Worm (Caenorhabditis elegans): ENCODE results near the gene srh-37.
A peak's percentile ranks its signal among the peaks of the same experiment; 100 is the strongest.

Gene srh-37

DNA sequence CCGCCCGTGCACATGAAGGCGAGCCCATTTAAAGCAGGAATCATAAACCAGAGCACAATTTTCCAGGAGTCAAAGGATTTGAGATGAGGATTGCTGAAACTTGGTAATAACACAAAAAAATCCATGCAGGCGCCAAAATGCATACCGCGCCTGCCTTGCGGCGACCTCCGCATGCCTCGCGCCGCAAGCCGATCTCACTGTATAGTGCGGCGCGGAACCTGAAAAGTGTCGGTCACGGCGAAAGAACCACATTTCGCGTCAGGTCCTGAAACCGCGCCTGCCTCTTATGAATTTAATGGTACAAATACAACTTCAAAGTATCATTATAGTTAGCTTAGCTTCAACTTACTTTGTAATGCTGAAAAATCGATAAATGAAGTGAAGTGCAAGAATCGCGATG, 11.8 kb downstream of the srh-37 start:
- no peak for TF ChIP-seq nhr-76 (tag; optimal IDR thresholded peaks at IDR 0.05)

DNA sequence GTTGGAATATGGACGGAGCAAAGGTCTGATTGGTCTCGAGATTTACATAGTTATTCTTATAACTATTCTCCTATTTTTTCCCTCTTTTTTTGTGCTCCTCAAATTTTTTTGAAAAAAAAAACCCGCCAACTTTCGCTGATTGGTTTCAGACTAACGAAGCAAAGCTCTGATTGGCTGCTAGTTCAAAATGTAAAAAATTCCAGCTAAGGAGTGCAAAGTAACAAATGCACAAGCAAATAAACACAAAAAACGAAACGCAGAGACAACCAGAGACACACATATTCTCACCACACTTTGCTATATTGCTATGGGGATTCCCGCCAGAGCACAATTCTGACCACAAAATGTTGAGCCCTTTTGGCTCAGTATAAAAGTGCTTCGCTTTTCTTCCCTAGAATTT, 14.9 kb downstream of the srh-37 start, which contains the start of gene T01G6.1:
TSS of gene T01G6.1 (plus strand) at position 301 of the 400 bp plus-strand sequence.
- TF ChIP-seq egl-27 (tag; optimal IDR thresholded peaks at IDR 0.05) (no peak), nhr-11 (tag; optimal IDR thresholded peaks at IDR 0.05) (no peak), ceh-9 (tag; optimal IDR thresholded peaks at IDR 0.05) (no peak), nhr-43 (tag; optimal IDR thresholded peaks at IDR 0.05; ENCODE audit: poor library complexity, severe bottlenecking) (no peak), pqm-1 (tag; optimal IDR thresholded peaks at IDR 0.05) (no peak)

DNA sequence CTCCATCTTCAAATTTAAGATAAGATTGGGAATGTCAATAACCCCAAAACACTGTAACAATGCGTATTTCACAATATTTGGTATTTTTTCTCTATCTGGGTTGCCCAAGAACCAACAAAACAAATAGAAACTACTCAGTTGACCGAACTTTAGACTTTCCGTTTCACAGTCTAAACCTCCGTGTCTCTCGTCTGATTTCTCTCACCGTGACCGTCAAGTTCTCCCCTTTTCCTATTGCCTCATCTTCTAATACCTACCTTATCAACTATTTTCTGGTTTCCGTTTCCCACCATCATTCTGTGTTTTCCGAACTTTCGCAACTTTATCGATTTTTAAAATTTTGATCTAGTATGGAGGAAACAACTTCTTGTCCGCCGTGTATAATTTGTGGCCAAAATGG, 18.0 kb downstream of the srh-37 start, which contains the start of gene nhr-131:
TSS of gene nhr-131 (plus strand) at position 87 of the 400 bp plus-strand sequence.
- no peak for TF ChIP-seq nhr-76 (tag; optimal IDR thresholded peaks at IDR 0.05)
- peak; percentile 66 for TF ChIP-seq ceh-28 (tag; optimal IDR thresholded peaks at IDR 0.05)
- no peak for TF ChIP-seq egl-27 (tag; optimal IDR thresholded peaks at IDR 0.05)
- TF ChIP-seq nfya-1 (tag; optimal IDR thresholded peaks at IDR 0.05; ENCODE audit: insufficient read depth) = no peak
- TF ChIP-seq elt-2 (tag; optimal IDR thresholded peaks at IDR 0.05) = peak; percentile 70
- no peak for TF ChIP-seq hmg-11 (tag; optimal IDR thresholded peaks at IDR 0.05)
- no peak for TF ChIP-seq elt-1 (tag; optimal IDR thresholded peaks at IDR 0.05)
- no peak for TF ChIP-seq nhr-67 (tag; optimal IDR thresholded peaks at IDR 0.05)
- no peak for TF ChIP-seq mdl-1 (tag; optimal IDR thresholded peaks at IDR 0.05)
- TF ChIP-seq lin-39 (tag; optimal IDR thresholded peaks at IDR 0.05) = no peak
- no peak for TF ChIP-seq tbx-2 (tag; optimal IDR thresholded peaks at IDR 0.05)
- TF ChIP-seq R02D3.7 (tag; optimal IDR thresholded peaks at IDR 0.05) = no peak
- TF ChIP-seq nhr-11 (tag; optimal IDR thresholded peaks at IDR 0.05) = no peak
- TF ChIP-seq elt-3 (tag; optimal IDR thresholded peaks at IDR 0.05) = peak in 2 of 3 experiments; percentile 33 to 43
- no peak for TF ChIP-seq lin-15B (tag; optimal IDR thresholded peaks at IDR 0.05)
- no peak for TF ChIP-seq fkh-10 (GFP tag; optimal IDR thresholded peaks at IDR 0.05)
- TF ChIP-seq fos-1 (tag; optimal IDR thresholded peaks at IDR 0.05) = no peak
- TF ChIP-seq fkh-2 (tag; optimal IDR thresholded peaks at IDR 0.05) = no peak
- no peak for TF ChIP-seq snpc-4 (tag; optimal IDR thresholded peaks at IDR 0.05)
- TF ChIP-seq nhr-25 (tag; optimal IDR thresholded peaks at IDR 0.05) = no peak
- TF ChIP-seq pha-4 (tag; optimal IDR thresholded peaks at IDR 0.05) = peak; percentile 47
- no peak for TF ChIP-seq lsy-12 (tag; optimal IDR thresholded peaks at IDR 0.05)
- TF ChIP-seq unc-62 (GFP tag; optimal IDR thresholded peaks at IDR 0.05) = no peak
- TF ChIP-seq ceh-16 (tag; optimal IDR thresholded peaks at IDR 0.05) = no peak
- TF ChIP-seq unc-39 (tag; optimal IDR thresholded peaks at IDR 0.05) = no peak
- peak; percentile 30 for TF ChIP-seq nhr-23 (tag; optimal IDR thresholded peaks at IDR 0.05)
- TF ChIP-seq nhr-28 (tag; optimal IDR thresholded peaks at IDR 0.05) = no peak
- no peak for TF ChIP-seq nhr-77 (tag; optimal IDR thresholded peaks at IDR 0.05)
- TF ChIP-seq pqm-1 (tag; optimal IDR thresholded peaks at IDR 0.05) = peak; percentile 30
- TF ChIP-seq ceh-82 (tag; optimal IDR thresholded peaks at IDR 0.05) = no peak
- TF ChIP-seq jun-1 (tag; optimal IDR thresholded peaks at IDR 0.05) = peak; percentile 40
- no peak for TF ChIP-seq skn-1 (tag; optimal IDR thresholded peaks at IDR 0.05)
- no peak for TF ChIP-seq sea-2 (GFP tag; optimal IDR thresholded peaks at IDR 0.05)

ce11 chrV:491432-491831, 20.9 kb downstream of the srh-37 start, which contains the start of gene str-196:
Gene str-196 (plus strand): TSS chrV:491732.
- no peak for TF ChIP-seq fkh-2 (tag; optimal IDR thresholded peaks at IDR 0.05)
- TF ChIP-seq nhr-67 (tag; optimal IDR thresholded peaks at IDR 0.05) = no peak
- TF ChIP-seq mdl-1 (tag; optimal IDR thresholded peaks at IDR 0.05) = no peak
- no peak for TF ChIP-seq zag-1 (tag; optimal IDR thresholded peaks at IDR 0.05)
- no peak for TF ChIP-seq ztf-4 (tag; optimal IDR thresholded peaks at IDR 0.05)
- TF ChIP-seq sea-2 (GFP tag; optimal IDR thresholded peaks at IDR 0.05) = no peak
- TF ChIP-seq lin-39 (tag; optimal IDR thresholded peaks at IDR 0.05) = no peak
- no peak for TF ChIP-seq ama-1 (optimal IDR thresholded peaks at IDR 0.05)
